Worm (Caenorhabditis elegans): Measurements from ENCODE around the gene mans-2.
"Not testable (repeated sequence)": the region's sequence is repeated elsewhere in the genome, so short reads cannot be mapped to it uniquely, and the experiment has no call there.

mans-2 gene

ce11 chrV:12020026-12020425 is 34.7 kb upstream of the mans-2 start, which contains the start of gene F10C2.3:
F10C2.3 (plus strand) TSS chrV:12020326.
- TF ChIP-seq fos-1, nhr-21, skn-1 (tag; optimal IDR thresholded peaks at IDR 0.05): not testable (repeated sequence)

ce11 chrV:12013298-12013697 is 28.0 kb upstream of the mans-2 start, which contains the start of gene add-2:
add-2 (minus strand) TSS chrV:12013406.
- TF ChIP-seq ceh-16 (tag; optimal IDR thresholded peaks at IDR 0.05) (no peak), nhr-6 (tag; optimal IDR thresholded peaks at IDR 0.05) (no peak), skn-1 (tag; optimal IDR thresholded peaks at IDR 0.05) (no peak), ama-1 (optimal IDR thresholded peaks at IDR 0.05) (no peak), sem-4 (tag; optimal IDR thresholded peaks at IDR 0.05) (no peak), nhr-21 (tag; optimal IDR thresholded peaks at IDR 0.05) (no peak), R02D3.7 (tag; optimal IDR thresholded peaks at IDR 0.05) (no peak), mab-5 (tag; optimal IDR thresholded peaks at IDR 0.05) (no peak), nhr-11 (tag; optimal IDR thresholded peaks at IDR 0.05) (no peak), lsy-2 (tag; optimal IDR thresholded peaks at IDR 0.05) (no peak), nhr-77 (tag; optimal IDR thresholded peaks at IDR 0.05) (no peak), Y55F3AM.14 (GFP tag; optimal IDR thresholded peaks at IDR 0.05) (no peak), sma-9 (GFP tag; optimal IDR thresholded peaks at IDR 0.05) (no peak), sma-9 (tag; optimal IDR thresholded peaks at IDR 0.05) (no peak), lin-11 (tag; optimal IDR thresholded peaks at IDR 0.05) (no peak), nhr-25 (tag; optimal IDR thresholded peaks at IDR 0.05) (no peak), ztf-1 (GFP tag; conservative IDR thresholded peaks at IDR 0.05) (no peak), unc-62 (GFP tag; optimal IDR thresholded peaks at IDR 0.05) (no peak), elt-3 (tag; optimal IDR thresholded peaks at IDR 0.05) (no peak)

- peak; percentile 20 for TF ChIP-seq fos-1 (tag; optimal IDR thresholded peaks at IDR 0.05)
- TF ChIP-seq mbf-1 (tag; optimal IDR thresholded peaks at IDR 0.05): no peak
- TF ChIP-seq sma-9 (GFP tag; optimal IDR thresholded peaks at IDR 0.05): peak; percentile 11
- no peak for TF ChIP-seq sma-9 (tag; optimal IDR thresholded peaks at IDR 0.05)
- TF ChIP-seq nhr-11 (tag; optimal IDR thresholded peaks at IDR 0.05): no peak
- TF ChIP-seq blmp-1 (tag; optimal IDR thresholded peaks at IDR 0.05; ENCODE audit: insufficient read depth): peak; percentile 95
Observed at ce11 chrV:12011686-12012085, 26.4 kb upstream of the mans-2 start.

ce11 chrV:12006495-12006894 is 21.2 kb upstream of the mans-2 start, which contains the start of gene F57F5.3:
F57F5.3 (minus strand) TSS chrV:12006595.
- TF ChIP-seq nhr-10 (tag; optimal IDR thresholded peaks at IDR 0.05): no peak
- TF ChIP-seq unc-62 (GFP tag; optimal IDR thresholded peaks at IDR 0.05): no peak
- no peak for TF ChIP-seq sma-3 (GFP tag; optimal IDR thresholded peaks at IDR 0.05)
- no peak for TF ChIP-seq unc-55 (GFP tag; optimal IDR thresholded peaks at IDR 0.05)
- TF ChIP-seq nhr-12 (tag; optimal IDR thresholded peaks at IDR 0.05): no peak
- TF ChIP-seq nhr-237 (tag; optimal IDR thresholded peaks at IDR 0.05): no peak
- no peak for TF ChIP-seq fos-1 (tag; optimal IDR thresholded peaks at IDR 0.05)
- TF ChIP-seq nhr-11 (tag; optimal IDR thresholded peaks at IDR 0.05): no peak
- no peak for TF ChIP-seq zag-1 (tag; optimal IDR thresholded peaks at IDR 0.05)
- no peak for TF ChIP-seq blmp-1 (tag; optimal IDR thresholded peaks at IDR 0.05; ENCODE audit: insufficient read depth)
- no peak for TF ChIP-seq lin-11 (tag; optimal IDR thresholded peaks at IDR 0.05)

- TF ChIP-seq lin-13 (GFP tag; optimal IDR thresholded peaks at IDR 0.05) (peak; percentile 38), fos-1 (tag; optimal IDR thresholded peaks at IDR 0.05) (peak; percentile 16), nhr-23 (tag; optimal IDR thresholded peaks at IDR 0.05) (no peak), nhr-129 (tag; optimal IDR thresholded peaks at IDR 0.05) (no peak), ceh-16 (tag; optimal IDR thresholded peaks at IDR 0.05) (no peak), crh-2 (tag; optimal IDR thresholded peaks at IDR 0.05) (peak; percentile 38), ztf-4 (tag; optimal IDR thresholded peaks at IDR 0.05) (no peak), ztf-11 (tag; optimal IDR thresholded peaks at IDR 0.05) (no peak), gmeb-1 (tag; optimal IDR thresholded peaks at IDR 0.05) (peak; percentile 9), mab-5 (tag; optimal IDR thresholded peaks at IDR 0.05) (no peak)
Observed at ce11 chrV:12004501-12004940, 19.2 kb upstream of the mans-2 start.
